Worm (Caenorhabditis elegans): ENCODE measurements around the gene xpo-1.

xpo-1 gene

ce11 chrV:7857931-7858330 lies 53.1 kb downstream of the xpo-1 start, which contains the start of gene C37C3.1 (continued):
- TF ChIP-seq F23B12.7 (tag; optimal IDR thresholded peaks at IDR 0.05; ENCODE audit: insufficient read depth) (no peak), ztf-22 (GFP tag; optimal IDR thresholded peaks at IDR 0.05) (no peak), efl-1 (GFP tag; optimal IDR thresholded peaks at IDR 0.05) (no peak), F52B5.7 (tag; optimal IDR thresholded peaks at IDR 0.05) (no peak), F57C9.4 (tag; optimal IDR thresholded peaks at IDR 0.05) (no peak), mes-4 (tag; optimal IDR thresholded peaks at IDR 0.05) (peak; percentile 3), B0261.1 (tag; optimal IDR thresholded peaks at IDR 0.05) (no peak), snpc-3.4 (tag; optimal IDR thresholded peaks at IDR 0.05) (no peak), ama-1 (optimal IDR thresholded peaks at IDR 0.05) (peak; percentile 65), ama-1 (GFP tag; optimal IDR thresholded peaks at IDR 0.05) (peak in 1 of 2 experiments; percentile 50), ztf-6 (GFP tag; IDR thresholded peaks at IDR 0.05) (no peak), snpc-1.3 (tag; optimal IDR thresholded peaks at IDR 0.05; ENCODE audit: insufficient read depth) (no peak), K12H6.12 (tag; optimal IDR thresholded peaks at IDR 0.05) (no peak), mcd-1 (GFP tag; IDR thresholded peaks at IDR 0.05) (no peak), aptf-3 (GFP tag; IDR thresholded peaks at IDR 0.05) (no peak), hlh-12 (tag; optimal IDR thresholded peaks at IDR 0.05) (no peak), egrh-3 (GFP tag; IDR thresholded peaks at IDR 0.05) (no peak), attf-5 (GFP tag; optimal IDR thresholded peaks at IDR 0.05) (no peak), ztf-18 (tag; optimal IDR thresholded peaks at IDR 0.05) (no peak), Y67H2A.10 (GFP tag; conservative IDR thresholded peaks at IDR 0.05) (no peak), attf-6 (GFP tag; IDR thresholded peaks at IDR 0.05) (peak; percentile 18; the same call in 1 of the 2 replicates), chd-7 (tag; optimal IDR thresholded peaks at IDR 0.05) (peak; percentile 75), lin-26 (GFP tag; IDR thresholded peaks at IDR 0.05) (no peak), B0019.2 (GFP tag; conservative IDR thresholded peaks at IDR 0.05) (no peak), akir-1 (GFP tag; optimal IDR thresholded peaks at IDR 0.05) (no peak), rpc-1 (optimal IDR thresholded peaks at IDR 0.05) (no peak), rpc-1 (tag; optimal IDR thresholded peaks at IDR 0.05) (no peak), F49E8.2 (tag; optimal IDR thresholded peaks at IDR 0.05; ENCODE audit: insufficient read depth) (no peak), let-526 (GFP tag; IDR thresholded peaks at IDR 0.05) (0 out of 2 replicates have a peak, but pooled peaks have one; percentile 9), ekl-4 (GFP tag; IDR thresholded peaks at IDR 0.05) (no peak), dpl-1 (GFP tag; optimal IDR thresholded peaks at IDR 0.05) (no peak), tlf-1 (GFP tag; optimal IDR thresholded peaks at IDR 0.05) (peak; percentile 57), attf-3 (GFP tag; conservative IDR thresholded peaks at IDR 0.05) (no peak), F10E7.11 (tag; optimal IDR thresholded peaks at IDR 0.05) (no peak), ets-4 (GFP tag; optimal IDR thresholded peaks at IDR 0.05) (no peak), lin-54 (GFP tag; optimal IDR thresholded peaks at IDR 0.05) (peak; percentile 9), mxl-1 (tag; optimal IDR thresholded peaks at IDR 0.05) (no peak), Y95B8A.8 (GFP tag; IDR thresholded peaks at IDR 0.05) (no peak), nhr-120 (GFP tag; IDR thresholded peaks at IDR 0.05) (0 out of 2 replicates have a peak, but pooled peaks have one; percentile 40), mel-28 (tag; optimal IDR thresholded peaks at IDR 0.05; ENCODE audit: borderline replicate concordance) (no peak), repo-1 (tag; optimal IDR thresholded peaks at IDR 0.05) (peak; percentile 85), him-1 (tag; optimal IDR thresholded peaks at IDR 0.05) (no peak), lag-1 (GFP tag; IDR thresholded peaks at IDR 0.05) (no peak), bed-2 (GFP tag; IDR thresholded peaks at IDR 0.05) (no peak), unc-62 (GFP tag; optimal IDR thresholded peaks at IDR 0.05) (no peak), zfh-2 (GFP tag; conservative IDR thresholded peaks at IDR 0.05) (no peak), nfya-2 (GFP tag; IDR thresholded peaks at IDR 0.05) (no peak), nhr-80 (tag; optimal IDR thresholded peaks at IDR 0.05) (no peak), F39B2.1 (GFP tag; IDR thresholded peaks at IDR 0.05) (no peak), D2030.7 (GFP tag; IDR thresholded peaks at IDR 0.05) (0 out of 2 replicates have a peak, but pooled peaks have one; percentile 19), hlh-26 (GFP tag; conservative IDR thresholded peaks at IDR 0.05) (no peak)
